Fruit fly (Drosophila melanogaster) Kc167 (cell line): ENCODE data around the gene CG31542.

Source experiments
- h ChIP-seq: fragments of >200 bp; optimal IDR thresholded peaks from 3 replicates; lab custom pipeline; 2018; ENCODE audit warnings: missing external identifiers
- psq ChIP-seq: fragments of >200 bp; optimal IDR thresholded peaks from 2 replicates; lab custom pipeline; 2017; ENCODE audit warnings: missing external identifiers

DNA sequence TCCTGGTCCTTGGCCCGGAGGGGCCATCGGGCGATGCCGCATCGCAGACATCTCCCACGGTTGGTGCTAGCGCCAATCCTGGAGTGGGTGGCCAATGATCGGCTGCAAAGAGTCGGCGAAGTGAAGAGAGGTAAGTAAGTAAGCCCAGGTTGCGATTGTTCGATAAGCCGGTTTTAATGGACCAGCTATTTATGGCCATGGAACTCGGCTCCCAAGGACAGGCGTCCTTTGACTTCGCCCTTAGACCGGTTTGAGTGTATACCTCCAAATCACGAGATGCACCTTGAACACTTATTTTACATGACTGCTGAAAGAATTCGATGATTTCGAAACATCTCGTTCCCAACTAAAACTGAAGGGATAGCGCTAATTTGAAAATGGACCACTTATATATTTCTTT, 16.4 kb downstream of the CG31542 start:
- TF ChIP-seq h (no peak), psq (lab: Kevin White, UChicago) (no peak)
